Worm (Caenorhabditis elegans) whole organism, L2 larva: ENCODE results near the gene dpy-28.

Experiments
- C34F6.9 ChIP-seq: fragments of 150-350 bp; optimal IDR thresholded peaks from 2 replicates; lab custom pipeline; 2014; ENCODE audit warnings: missing biosample characterization, missing genetic modification characterization
- F13H6.1 ChIP-seq: sonication (generic microtip); optimal IDR thresholded peaks from 2 replicates; lab custom pipeline; 2016; ENCODE audit warnings: missing genetic modification characterization, missing compliant biosample characterization
- R02D3.7 ChIP-seq: fragments of 150-350 bp; optimal IDR thresholded peaks from 2 replicates; lab custom pipeline; 2014; ENCODE audit warnings: missing biosample characterization, missing genetic modification characterization
- Y55F3AM.14 ChIP-seq: fragments of 200-800 bp; sonication (Bioruptor generic); optimal IDR thresholded peaks from 2 replicates; lab custom pipeline; 2018; ENCODE audit warnings: mild to moderate bottlenecking, missing genetic modification characterization, missing compliant biosample characterization
- ZK546.5 ChIP-seq: sonication (generic microtip); optimal IDR thresholded peaks from 2 replicates; lab custom pipeline; 2017; ENCODE audit warnings: missing biosample characterization, missing genetic modification characterization
- alr-1 ChIP-seq: fragments of 150-350 bp; optimal IDR thresholded peaks from 2 replicates; lab custom pipeline; 2014; ENCODE audit warnings: missing biosample characterization, missing genetic modification characterization
- aly-2 ChIP-seq: fragments of 150-350 bp; optimal IDR thresholded peaks from 2 replicates; lab custom pipeline; 2014; ENCODE audit warnings: missing biosample characterization, missing genetic modification characterization
- ama-1 ChIP-seq: fragments of 150-350 bp; optimal IDR thresholded peaks from 2 replicates; lab custom pipeline; 2018; ENCODE audit warnings: inconsistent platforms
- blmp-1 ChIP-seq: sonication (generic microtip); optimal IDR thresholded peaks from 2 replicates; lab custom pipeline; 2017; ENCODE audit warnings: missing genetic modification characterization, mild to moderate bottlenecking, missing compliant biosample characterization, antibody characterized with exemption, moderate library complexity; ENCODE audit not compliant: insufficient read depth
- ceh-16 ChIP-seq: fragments of 150-350 bp; optimal IDR thresholded peaks from 2 replicates; lab custom pipeline; 2014; ENCODE audit warnings: missing biosample characterization, missing genetic modification characterization
- ceh-82 ChIP-seq: fragments of 150-350 bp; optimal IDR thresholded peaks from 2 replicates; lab custom pipeline; 2014; ENCODE audit warnings: missing biosample characterization, missing genetic modification characterization
- crh-2 ChIP-seq: sonication (generic microtip); optimal IDR thresholded peaks from 2 replicates; lab custom pipeline; 2017; ENCODE audit warnings: missing biosample characterization, missing genetic modification characterization
- dmd-4 ChIP-seq: sonication (generic microtip); optimal IDR thresholded peaks from 2 replicates; lab custom pipeline; 2017; ENCODE audit warnings: missing biosample characterization, missing genetic modification characterization
- egl-27 ChIP-seq: sonication (generic microtip); optimal IDR thresholded peaks from 3 replicates; lab custom pipeline; 2017; ENCODE audit warnings: missing biosample characterization, missing genetic modification reagents, missing genetic modification characterization
- elt-1 ChIP-seq: fragments of 150-350 bp; optimal IDR thresholded peaks from 2 replicates; lab custom pipeline; 2014; ENCODE audit warnings: missing biosample characterization, missing genetic modification characterization
- elt-3 ChIP-seq: sonication (generic microtip); optimal IDR thresholded peaks from 2 replicates; lab custom pipeline; 2017; ENCODE audit warnings: missing biosample characterization, missing genetic modification characterization
- fos-1 ChIP-seq: fragments of 150-350 bp; optimal IDR thresholded peaks from 2 replicates; lab custom pipeline; 2014; ENCODE audit warnings: missing biosample characterization, missing genetic modification characterization
- gmeb-1 ChIP-seq: fragments of 150-350 bp; optimal IDR thresholded peaks from 2 replicates; lab custom pipeline; 2014; ENCODE audit warnings: missing biosample characterization, missing genetic modification characterization
- lin-11 ChIP-seq: fragments of 150-350 bp; sonication (generic microtip); optimal IDR thresholded peaks from 2 replicates; lab custom pipeline; 2014; ENCODE audit warnings: missing biosample characterization, missing genetic modification characterization, inconsistent platforms, mixed read lengths
- lin-13 ChIP-seq: fragments of 150-350 bp; optimal IDR thresholded peaks from 2 replicates; lab custom pipeline; 2014; ENCODE audit warnings: missing biosample characterization, missing genetic modification reagents, missing genetic modification characterization
- lin-39 ChIP-seq: fragments of 150-350 bp; optimal IDR thresholded peaks from 2 replicates; lab custom pipeline; 2014; ENCODE audit warnings: missing biosample characterization, missing genetic modification reagents, missing genetic modification characterization
- lsy-2 ChIP-seq, 2 experiments: fragments of 150-350 bp in 1 of 2; sonication (generic microtip) in 1 of 2; optimal IDR thresholded peaks; 2 replicates each; lab custom pipeline; 2014 to 2017; ENCODE audit warnings: missing biosample characterization in 2 of 2, missing genetic modification characterization in 2 of 2
- mab-5 ChIP-seq: fragments of 150-350 bp; optimal IDR thresholded peaks from 2 replicates; lab custom pipeline; 2014; ENCODE audit warnings: missing biosample characterization, missing genetic modification characterization
- mbf-1 ChIP-seq: sonication (generic microtip); optimal IDR thresholded peaks from 2 replicates; lab custom pipeline; 2017; ENCODE audit warnings: missing biosample characterization, missing genetic modification characterization
- mdl-1 ChIP-seq, 2 experiments: fragments of 150-350 bp in 1 of 2; sonication (generic microtip) in 1 of 2; optimal IDR thresholded peaks; 2 replicates each; lab custom pipeline; 2017; ENCODE audit warnings: missing biosample characterization in 2 of 2, missing genetic modification characterization in 2 of 2
- nhr-10 ChIP-seq: sonication (generic microtip); optimal IDR thresholded peaks from 2 replicates; lab custom pipeline; 2017; ENCODE audit warnings: missing biosample characterization, missing genetic modification characterization
- nhr-11 ChIP-seq: fragments of 150-350 bp; optimal IDR thresholded peaks from 2 replicates; lab custom pipeline; 2014; ENCODE audit warnings: missing biosample characterization, missing genetic modification characterization
- nhr-12 ChIP-seq: fragments of 150-350 bp; optimal IDR thresholded peaks from 2 replicates; lab custom pipeline; 2014; ENCODE audit warnings: missing biosample characterization, missing genetic modification characterization
- nhr-129 ChIP-seq: fragments of 150-350 bp; optimal IDR thresholded peaks from 2 replicates; lab custom pipeline; 2014; ENCODE audit warnings: missing biosample characterization, missing genetic modification characterization
- nhr-21 ChIP-seq: fragments of 150-350 bp; optimal IDR thresholded peaks from 2 replicates; lab custom pipeline; 2014; ENCODE audit warnings: missing biosample characterization, missing genetic modification characterization
- nhr-23 ChIP-seq: fragments of 150-350 bp; optimal IDR thresholded peaks from 2 replicates; lab custom pipeline; 2014; ENCODE audit warnings: missing biosample characterization, missing genetic modification reagents, missing genetic modification characterization
- nhr-237 ChIP-seq: fragments of 150-350 bp; optimal IDR thresholded peaks from 2 replicates; lab custom pipeline; 2014; ENCODE audit warnings: missing biosample characterization, missing genetic modification characterization
- nhr-25 ChIP-seq: fragments of 150-350 bp; sonication (generic microtip); optimal IDR thresholded peaks from 3 replicates; lab custom pipeline; 2014; ENCODE audit warnings: missing biosample characterization, missing genetic modification characterization
- nhr-6 ChIP-seq: fragments of 150-350 bp; optimal IDR thresholded peaks from 2 replicates; lab custom pipeline; 2014; ENCODE audit warnings: missing biosample characterization, missing genetic modification characterization
- nhr-77 ChIP-seq: fragments of 150-350 bp; optimal IDR thresholded peaks from 2 replicates; lab custom pipeline; 2014; ENCODE audit warnings: missing biosample characterization, missing genetic modification characterization
- peb-1 ChIP-seq: fragments of 150-350 bp; optimal IDR thresholded peaks from 2 replicates; lab custom pipeline; 2014; ENCODE audit warnings: missing biosample characterization, missing genetic modification characterization
- sem-4 ChIP-seq: fragments of 150-350 bp; optimal IDR thresholded peaks from 2 replicates; lab custom pipeline; 2014; ENCODE audit warnings: missing biosample characterization, missing genetic modification reagents, missing genetic modification characterization
- skn-1 ChIP-seq: sonication (generic microtip); optimal IDR thresholded peaks from 2 replicates; lab custom pipeline; 2017; ENCODE audit warnings: missing biosample characterization, missing genetic modification characterization
- sma-3 ChIP-seq: sonication (generic microtip); optimal IDR thresholded peaks from 2 replicates; lab custom pipeline; 2016; ENCODE audit warnings: missing genetic modification reagents, missing genetic modification characterization, missing compliant biosample characterization
- sma-9 ChIP-seq, 2 experiments: fragments of 150-350 bp in 1 of 2; sonication (generic microtip) in 1 of 2; optimal IDR thresholded peaks; 2 replicates each; lab custom pipeline; 2014 to 2016; ENCODE audit warnings: missing genetic modification characterization in 2 of 2, mild to moderate bottlenecking in 1 of 2, missing biosample characterization in 1 of 2, missing compliant biosample characterization in 1 of 2, missing genetic modification reagents in 1 of 2, moderate library complexity in 1 of 2
- snpc-4 ChIP-seq: fragments of 150-350 bp; optimal IDR thresholded peaks from 2 replicates; lab custom pipeline; 2014; ENCODE audit warnings: missing biosample characterization, missing genetic modification characterization
- unc-39 ChIP-seq: fragments of 150-350 bp; optimal IDR thresholded peaks from 2 replicates; lab custom pipeline; 2014; ENCODE audit warnings: missing biosample characterization, missing genetic modification characterization
- unc-55 ChIP-seq: fragments of 150-350 bp; sonication (generic microtip); optimal IDR thresholded peaks from 3 replicates; lab custom pipeline; 2014; ENCODE audit warnings: missing biosample characterization, missing genetic modification reagents, missing genetic modification characterization
- unc-62 ChIP-seq: fragments of 150-350 bp; optimal IDR thresholded peaks from 2 replicates; lab custom pipeline; 2014; ENCODE audit warnings: missing biosample characterization, missing genetic modification reagents, missing genetic modification characterization
- zag-1 ChIP-seq: fragments of 150-350 bp; optimal IDR thresholded peaks from 2 replicates; lab custom pipeline; 2014; ENCODE audit warnings: missing biosample characterization, missing genetic modification characterization
- ztf-1 ChIP-seq: fragments of 200-800 bp; sonication (Bioruptor generic); conservative IDR thresholded peaks from 2 replicates; pipeline ENCODE4 v1.3.6; 2022; ENCODE audit warnings: missing genetic modification characterization, missing compliant biosample characterization
- ztf-11 ChIP-seq: sonication (generic microtip); optimal IDR thresholded peaks from 2 replicates; lab custom pipeline; 2017; ENCODE audit warnings: missing biosample characterization, missing genetic modification characterization
- ztf-4 ChIP-seq: fragments of 150-350 bp; optimal IDR thresholded peaks from 2 replicates; lab custom pipeline; 2014; ENCODE audit warnings: missing biosample characterization, missing genetic modification characterization

The dpy-28 gene

ce11 chrIII:10717479-10717878, 45.5 kb upstream of the dpy-28 start:
- no peak for TF ChIP-seq skn-1 (tag; lab: Kevin White, UChicago)
- no peak for TF ChIP-seq lin-39
- TF ChIP-seq nhr-77 (tag; lab: Kevin White, UChicago): no peak
- no peak for TF ChIP-seq elt-3
- TF ChIP-seq nhr-12 (tag; lab: Kevin White, UChicago): no peak
- peak; percentile 76 for TF ChIP-seq ztf-4 (tag; lab: Kevin White, UChicago)
- TF ChIP-seq R02D3.7 (tag; lab: Kevin White, UChicago): no peak
- TF ChIP-seq lin-13: no peak
- no peak for TF ChIP-seq unc-39
- TF ChIP-seq nhr-23 (tag; lab: Kevin White, UChicago): no peak
- no peak for TF ChIP-seq ztf-1 (GFP tag; lab: Robert Waterston, UW)
- no peak for TF ChIP-seq mbf-1 (tag; lab: Kevin White, UChicago)
- no peak for TF ChIP-seq snpc-4 (tag; lab: Kevin White, UChicago)
- no peak for TF ChIP-seq ceh-82
- TF ChIP-seq fos-1: peak; percentile 62
- peak; percentile 86 for TF ChIP-seq sma-3
- TF ChIP-seq ceh-16: no peak
- no peak for TF ChIP-seq Y55F3AM.14 (GFP tag; lab: Kevin White, UChicago)
- TF ChIP-seq blmp-1: peak; percentile 89
- TF ChIP-seq unc-55 (GFP tag; lab: Kevin White, UChicago): no peak
- TF ChIP-seq nhr-6 (tag; lab: Kevin White, UChicago): peak; percentile 20
- TF ChIP-seq dmd-4 (tag; lab: Kevin White, UChicago): no peak
- no peak for TF ChIP-seq unc-62 (GFP tag; lab: Kevin White, UChicago)
- TF ChIP-seq nhr-237 (tag; lab: Kevin White, UChicago): no peak
- TF ChIP-seq aly-2 (tag; lab: Kevin White, UChicago): no peak
- peak; percentile 4 for TF ChIP-seq gmeb-1 (tag; lab: Kevin White, UChicago)
- peak; percentile 46 for TF ChIP-seq C34F6.9
- TF ChIP-seq F13H6.1 (tag; lab: Kevin White, UChicago): peak; percentile 80
- TF ChIP-seq ZK546.5: no peak
- peak; percentile 11 for TF ChIP-seq zag-1 (tag; lab: Kevin White, UChicago)
- peak; percentile 81 for TF ChIP-seq crh-2 (tag; lab: Kevin White, UChicago)
- TF ChIP-seq nhr-21 (tag; lab: Kevin White, UChicago): peak; percentile 96
- TF ChIP-seq lsy-2 (tag; optimal IDR thresholded peaks at IDR 0.05; lab: Kevin White, UChicago): peak in 1 of 2 experiments; percentile 62
- TF ChIP-seq sem-4 (tag; lab: Kevin White, UChicago): peak; percentile 43
- peak; percentile 91 for TF ChIP-seq sma-9 (GFP tag; optimal IDR thresholded peaks at IDR 0.05; lab: Kevin White, UChicago)
- no peak for TF ChIP-seq sma-9 (tag; optimal IDR thresholded peaks at IDR 0.05; lab: Kevin White, UChicago)
- no peak for TF ChIP-seq nhr-11 (tag; lab: Kevin White, UChicago)
- TF ChIP-seq nhr-25 (tag; lab: Kevin White, UChicago): peak; percentile 94
- peak; percentile 12 for TF ChIP-seq mab-5 (tag; lab: Kevin White, UChicago)
- no peak for TF ChIP-seq nhr-10 (tag; lab: Kevin White, UChicago)
- TF ChIP-seq egl-27: peak; percentile 62
- no peak for TF ChIP-seq ztf-11 (tag; lab: Kevin White, UChicago)
- TF ChIP-seq alr-1 (tag; lab: Kevin White, UChicago): no peak
- TF ChIP-seq lin-11 (tag; lab: Kevin White, UChicago): no peak
- TF ChIP-seq elt-1: no peak
- no peak for TF ChIP-seq peb-1 (tag; lab: Kevin White, UChicago)
- TF ChIP-seq nhr-129 (tag; lab: Kevin White, UChicago): peak; percentile 88
- TF ChIP-seq mdl-1 (tag; optimal IDR thresholded peaks at IDR 0.05; lab: Kevin White, UChicago): no peak
- no peak for TF ChIP-seq ama-1 (lab: Kevin White, UChicago)
